Worm (Caenorhabditis elegans) whole organism, L3 larva: ENCODE measurements around the gene F13E9.13.

ENCODE experiments used
- nhr-28 ChIP-seq: fragments of 150-350 bp; optimal IDR thresholded peaks from 2 replicates; lab custom pipeline; 2014; ENCODE audit warnings: missing biosample characterization, missing genetic modification characterization
- snpc-4 ChIP-seq: fragments of 150-350 bp; optimal IDR thresholded peaks from 2 replicates; lab custom pipeline; 2014; ENCODE audit warnings: missing biosample characterization, missing genetic modification characterization
- zag-1 ChIP-seq: fragments of 150-350 bp; optimal IDR thresholded peaks from 2 replicates; lab custom pipeline; 2014; ENCODE audit warnings: missing biosample characterization, missing genetic modification characterization

ce11 chrIV:10904282-10904681, 22.9 kb downstream of the F13E9.13 start, which contains the start of gene ZK596.3:
- no peak for TF ChIP-seq snpc-4 (tag; lab: Kevin White, UChicago)
- no peak for TF ChIP-seq zag-1 (tag; lab: Kevin White, UChicago)
- no peak for TF ChIP-seq nhr-28
